Fruit fly (Drosophila melanogaster) whole organism, wandering third instar larva: ENCODE results near the gene CG33511.
A peak's percentile ranks its signal among the peaks of the same experiment; 100 is the strongest.

Experiments
- GATAd ChIP-seq: sonication (Bioruptor generic); optimal IDR thresholded peaks from 2 replicates; lab custom pipeline; 2016; ENCODE audit warnings: missing biosample characterization, missing genetic modification characterization
- Hr78 ChIP-seq: fragments of >200 bp; optimal IDR thresholded peaks from 2 replicates; lab custom pipeline; 2017; ENCODE audit warnings: missing biosample characterization, missing genetic modification characterization
- Rel ChIP-seq, 2 experiments: fragments of 200-800 bp; sonication (Bioruptor generic) in 1 of 2; optimal IDR thresholded peaks; 2 replicates in 1 of 2; 3 replicates in 1 of 2; lab custom pipeline; 2016 to 2019; ENCODE audit warnings: mild to moderate bottlenecking in 2 of 2, missing biosample characterization in 2 of 2, missing genetic modification characterization in 2 of 2, moderate library complexity in 1 of 2
- br ChIP-seq: fragments of 200-800 bp; sonication (Bioruptor generic); optimal IDR thresholded peaks from 2 replicates; lab custom pipeline; 2016; ENCODE audit warnings: missing biosample characterization, missing genetic modification characterization
- dsf ChIP-seq: sonication (Bioruptor generic); optimal IDR thresholded peaks from 2 replicates; lab custom pipeline; 2016; ENCODE audit warnings: missing biosample characterization, missing genetic modification characterization, borderline replicate concordance
- foxo ChIP-seq, 2 experiments: fragments of 200-800 bp; sonication (Bioruptor generic); optimal IDR thresholded peaks; 2 replicates in 1 of 2; 3 replicates in 1 of 2; lab custom pipeline; 2016 to 2017; ENCODE audit warnings: missing biosample characterization in 2 of 2, missing genetic modification characterization in 2 of 2
- lola ChIP-seq: fragments of >200 bp; optimal IDR thresholded peaks from 2 replicates; lab custom pipeline; 2017; ENCODE audit warnings: missing biosample characterization, missing genetic modification characterization
- pan ChIP-seq: fragments of >200 bp; optimal IDR thresholded peaks from 2 replicates; lab custom pipeline; 2017
- psq ChIP-seq: fragments of 200-800 bp; sonication (Bioruptor generic); optimal IDR thresholded peaks from 3 replicates; lab custom pipeline; 2017; ENCODE audit warnings: missing biosample characterization, mild to moderate bottlenecking, missing genetic modification characterization, moderate library complexity
- rgr ChIP-seq: fragments of 200-800 bp; sonication (Bioruptor generic); optimal IDR thresholded peaks from 3 replicates; lab custom pipeline; 2016; ENCODE audit warnings: missing biosample characterization, mild to moderate bottlenecking, missing genetic modification characterization
- sage ChIP-seq: fragments of 200-800 bp; sonication (Bioruptor generic); optimal IDR thresholded peaks from 2 replicates; lab custom pipeline; 2016; ENCODE audit warnings: missing biosample characterization, mild to moderate bottlenecking, missing genetic modification characterization
- sv ChIP-seq: fragments of 200-800 bp; sonication (Bioruptor generic); optimal IDR thresholded peaks from 3 replicates; lab custom pipeline; 2016; ENCODE audit warnings: missing biosample characterization, missing genetic modification characterization
- tai ChIP-seq: sonication (Bioruptor generic); optimal IDR thresholded peaks from 2 replicates; lab custom pipeline; 2016; ENCODE audit warnings: missing biosample characterization, missing genetic modification characterization
- usp ChIP-seq: fragments of >200 bp; optimal IDR thresholded peaks from 2 replicates; lab custom pipeline; 2017; ENCODE audit warnings: missing biosample characterization, missing genetic modification characterization

DNA sequence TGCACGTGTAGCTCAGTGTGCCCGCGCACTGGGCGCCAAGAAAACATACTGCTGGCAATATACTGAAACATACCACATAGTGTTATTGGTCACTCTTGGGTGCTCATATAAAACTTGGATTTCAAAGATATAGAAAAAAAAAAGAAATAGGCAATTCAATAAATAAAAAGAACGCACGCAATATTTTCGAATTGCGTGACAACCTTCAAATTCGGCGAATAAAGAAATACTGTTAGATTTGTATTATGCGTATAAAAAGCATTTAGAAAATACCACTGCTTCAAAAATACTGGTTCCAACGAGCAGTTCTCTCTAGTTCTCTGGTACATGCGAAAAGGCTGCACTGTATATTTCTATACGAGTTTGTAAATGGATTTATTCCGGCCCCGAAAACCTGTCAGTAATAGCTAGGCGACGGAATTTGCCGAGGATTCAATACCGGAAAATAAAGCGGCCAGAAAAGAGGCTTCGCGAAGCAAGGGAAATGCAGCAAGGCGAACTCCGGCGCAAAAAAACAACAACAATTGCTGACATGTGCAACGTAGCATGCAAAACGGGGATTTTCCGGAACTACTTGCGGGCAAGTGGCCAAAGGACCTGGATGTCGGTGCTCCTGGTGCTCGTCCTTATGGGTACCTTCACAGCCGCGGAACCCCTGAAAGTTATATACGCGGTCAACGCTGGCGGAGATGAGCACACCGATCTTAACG lies 20.3 kb upstream of the CG33511 start, which contains the start of gene CG9257:
- TF ChIP-seq sv (GFP tag; lab: Kevin White, UChicago) (no peak), GATAd (GFP tag; lab: Kevin White, UChicago) (no peak), sage (GFP tag; lab: Kevin White, UChicago) (no peak), foxo (GFP tag; optimal IDR thresholded peaks at IDR 0.05; lab: Kevin White, UChicago) (peak in 1 of 2 experiments; percentile 38), psq (GFP tag; lab: Kevin White, UChicago) (no peak), Hr78 (GFP tag; lab: Kevin White, UChicago) (no peak), pan (lab: Kevin White, UChicago) (no peak), usp (GFP tag; lab: Kevin White, UChicago) (no peak), tai (GFP tag; lab: Kevin White, UChicago) (peak; percentile 57), rgr (GFP tag; lab: Kevin White, UChicago) (no peak), lola (GFP tag; lab: Kevin White, UChicago) (no peak), dsf (GFP tag; lab: Kevin White, UChicago) (no peak), br (GFP tag; lab: Kevin White, UChicago) (no peak), Rel (GFP tag; optimal IDR thresholded peaks at IDR 0.05; lab: Kevin White, UChicago) (no peak), Rel (tag; optimal IDR thresholded peaks at IDR 0.05; lab: Kevin White, UChicago) (peak; percentile 81)
